Fruit fly (Drosophila melanogaster) Kc167 (cell line): ENCODE data around the gene CG14331.
"Not testable (repeated sequence)": the region's sequence is repeated elsewhere in the genome, so short reads cannot be mapped to it uniquely, and the experiment has no call there.

Experiments
- Myc ChIP-seq: fragments of >200 bp; optimal IDR thresholded peaks from 2 replicates; lab custom pipeline; 2017; ENCODE audit warnings: missing external identifiers
- Sin3A ChIP-seq: fragments of >200 bp; optimal IDR thresholded peaks from 2 replicates; lab custom pipeline; 2018; ENCODE audit warnings: missing external identifiers
- h ChIP-seq: fragments of >200 bp; optimal IDR thresholded peaks from 3 replicates; lab custom pipeline; 2018; ENCODE audit warnings: missing external identifiers
- insv ChIP-seq: fragments of >200 bp; optimal IDR thresholded peaks from 3 replicates; lab custom pipeline; 2018; ENCODE audit warnings: missing external identifiers
- psq ChIP-seq: fragments of >200 bp; optimal IDR thresholded peaks from 2 replicates; lab custom pipeline; 2017; ENCODE audit warnings: missing external identifiers
- ttk ChIP-seq: sonication (Bioruptor generic); optimal IDR thresholded peaks from 2 replicates; lab custom pipeline; 2017; ENCODE audit warnings: missing external identifiers

Gene CG14331

dm6 chr3R:17440628-17441027, at the start of gene CG14331:
Gene CG14331 (minus strand): TSS chr3R:17440728.
- TF ChIP-seq insv (lab: Kevin White, UChicago), result no peak
- TF ChIP-seq ttk (lab: Kevin White, UChicago), result no peak
- no peak for TF ChIP-seq Myc (lab: Kevin White, UChicago)
- TF ChIP-seq Sin3A (lab: Kevin White, UChicago), result no peak
- TF ChIP-seq h (lab: Kevin White, UChicago), result no peak
- TF ChIP-seq psq (lab: Kevin White, UChicago), result no peak

dm6 chr3R:17481262-17481661, 40.7 kb upstream of the CG14331 start:
- no peak for TF ChIP-seq insv (lab: Kevin White, UChicago)
- TF ChIP-seq Myc (lab: Kevin White, UChicago), result no peak
- no peak for TF ChIP-seq Sin3A (lab: Kevin White, UChicago)
- no peak for TF ChIP-seq ttk (lab: Kevin White, UChicago)
- no peak for TF ChIP-seq psq (lab: Kevin White, UChicago)

- no peak for TF ChIP-seq Sin3A (lab: Kevin White, UChicago)
- no peak for TF ChIP-seq h (lab: Kevin White, UChicago)
- no peak for TF ChIP-seq Myc (lab: Kevin White, UChicago)
- TF ChIP-seq psq (lab: Kevin White, UChicago), result no peak
- TF ChIP-seq insv (lab: Kevin White, UChicago), result no peak
- no peak for TF ChIP-seq ttk (lab: Kevin White, UChicago)
Observed at dm6 chr3R:17471007-17471406, 30.5 kb upstream of the CG14331 start.

dm6 chr3R:17456676-17457075, 16.1 kb upstream of the CG14331 start, which contains the start of gene CG14330:
Gene CG14330 (minus strand): TSS chr3R:17456776.
- not testable (repeated sequence) for TF ChIP-seq psq, h, Myc (lab: Kevin White, UChicago)

- TF ChIP-seq insv (lab: Kevin White, UChicago), result no peak
- TF ChIP-seq Sin3A (lab: Kevin White, UChicago), result no peak
- no peak for TF ChIP-seq Myc (lab: Kevin White, UChicago)
- TF ChIP-seq h (lab: Kevin White, UChicago), result no peak
- TF ChIP-seq ttk (lab: Kevin White, UChicago), result no peak
- TF ChIP-seq psq (lab: Kevin White, UChicago), result no peak
Observed at dm6 chr3R:17449402-17449801, 8.9 kb upstream of the CG14331 start.

- TF ChIP-seq insv (lab: Kevin White, UChicago) (no peak), Sin3A (lab: Kevin White, UChicago) (no peak), Myc (lab: Kevin White, UChicago) (no peak), psq (lab: Kevin White, UChicago) (no peak), h (lab: Kevin White, UChicago) (no peak), ttk (lab: Kevin White, UChicago) (no peak)
Observed at dm6 chr3R:17448758-17449157, 8.2 kb upstream of the CG14331 start, which contains the start of gene Eh. Gene Eh (minus strand): TSS chr3R:17448858.

- TF ChIP-seq h (lab: Kevin White, UChicago) (no peak), insv (lab: Kevin White, UChicago) (no peak), Sin3A (lab: Kevin White, UChicago) (no peak), ttk (lab: Kevin White, UChicago) (no peak), psq (lab: Kevin White, UChicago) (no peak), Myc (lab: Kevin White, UChicago) (no peak)
Observed at dm6 chr3R:17447615-17448014, 7.1 kb upstream of the CG14331 start.

dm6 chr3R:17434330-17434729, 6.2 kb downstream of the CG14331 start, which contains the start of gene CG44090:
Gene CG44090 (minus strand): TSS chr3R:17434430.
- TF ChIP-seq psq (lab: Kevin White, UChicago), result no peak
- TF ChIP-seq Sin3A (lab: Kevin White, UChicago), result no peak
- no peak for TF ChIP-seq insv (lab: Kevin White, UChicago)
- no peak for TF ChIP-seq ttk (lab: Kevin White, UChicago)
- TF ChIP-seq Myc (lab: Kevin White, UChicago), result no peak
- no peak for TF ChIP-seq h (lab: Kevin White, UChicago)

dm6 chr3R:17433117-17433516, 7.4 kb downstream of the CG14331 start:
- no peak for TF ChIP-seq psq (lab: Kevin White, UChicago)
- no peak for TF ChIP-seq ttk (lab: Kevin White, UChicago)
- TF ChIP-seq h (lab: Kevin White, UChicago), result no peak
- no peak for TF ChIP-seq Myc (lab: Kevin White, UChicago)
- TF ChIP-seq insv (lab: Kevin White, UChicago), result no peak
- no peak for TF ChIP-seq Sin3A (lab: Kevin White, UChicago)

- no peak for TF ChIP-seq Myc (lab: Kevin White, UChicago)
- no peak for TF ChIP-seq Sin3A (lab: Kevin White, UChicago)
- no peak for TF ChIP-seq psq (lab: Kevin White, UChicago)
- no peak for TF ChIP-seq insv (lab: Kevin White, UChicago)
- no peak for TF ChIP-seq h (lab: Kevin White, UChicago)
- TF ChIP-seq ttk (lab: Kevin White, UChicago), result no peak
Observed at dm6 chr3R:17430481-17430880, 10.0 kb downstream of the CG14331 start.

dm6 chr3R:17426265-17426664, 14.3 kb downstream of the CG14331 start:
- no peak for TF ChIP-seq Myc (lab: Kevin White, UChicago)
- TF ChIP-seq Sin3A (lab: Kevin White, UChicago), result no peak
- TF ChIP-seq psq (lab: Kevin White, UChicago), result no peak
- no peak for TF ChIP-seq insv (lab: Kevin White, UChicago)
- TF ChIP-seq h (lab: Kevin White, UChicago), result no peak
- TF ChIP-seq ttk (lab: Kevin White, UChicago), result no peak

dm6 chr3R:17425417-17425915, 15.1 kb downstream of the CG14331 start, which contains the start of gene cysu:
Gene cysu (plus strand): TSS chr3R:17425768.
- TF ChIP-seq psq (lab: Kevin White, UChicago) (no peak), Sin3A (lab: Kevin White, UChicago) (no peak), insv (lab: Kevin White, UChicago) (no peak), h (lab: Kevin White, UChicago) (no peak), Myc (lab: Kevin White, UChicago) (no peak)
